Worm (Caenorhabditis elegans): Measurements from ENCODE around the gene unc-30.

Gene unc-30

ce11 chrIV:13089671-13090242 is 29.0 kb upstream of the unc-30 start:
- TF ChIP-seq nhr-27 (tag; optimal IDR thresholded peaks at IDR 0.05) = no peak
- no peak for TF ChIP-seq F49E8.2 (tag; optimal IDR thresholded peaks at IDR 0.05; ENCODE audit: insufficient read depth)
- TF ChIP-seq pha-4 (tag; optimal IDR thresholded peaks at IDR 0.05) = no peak
- no peak for TF ChIP-seq ztf-6 (GFP tag; IDR thresholded peaks at IDR 0.05)
- TF ChIP-seq B0336.3 (GFP tag; IDR thresholded peaks at IDR 0.05) = no peak
- no peak for TF ChIP-seq zim-3 (tag; optimal IDR thresholded peaks at IDR 0.05)
- TF ChIP-seq nhr-80 (tag; optimal IDR thresholded peaks at IDR 0.05) = no peak
- no peak for TF ChIP-seq B0019.2 (GFP tag; conservative IDR thresholded peaks at IDR 0.05)
- TF ChIP-seq tbp1 (GFP tag; optimal IDR thresholded peaks at IDR 0.05) = no peak
- no peak for TF ChIP-seq die-1 (tag; optimal IDR thresholded peaks at IDR 0.05)
- TF ChIP-seq pbrm-1 (GFP tag; IDR thresholded peaks at IDR 0.05) = 0 out of 2 replicates have a peak, but pooled peaks have one; percentile 19
- no peak for TF ChIP-seq F57A8.1 (GFP tag; optimal IDR thresholded peaks at IDR 0.05)
- peak; percentile 85 for TF ChIP-seq egrh-3 (GFP tag; IDR thresholded peaks at IDR 0.05)
- TF ChIP-seq bed-1 (GFP tag; IDR thresholded peaks at IDR 0.05) = no peak
- TF ChIP-seq repo-1 (tag; optimal IDR thresholded peaks at IDR 0.05) = no peak
- TF ChIP-seq B0035.1 (tag; optimal IDR thresholded peaks at IDR 0.05) = no peak
- no peak for TF ChIP-seq T07F8.4 (tag; optimal IDR thresholded peaks at IDR 0.05)
- no peak for TF ChIP-seq unc-130 (GFP tag; optimal IDR thresholded peaks at IDR 0.05)
- TF ChIP-seq cebp-2 (GFP tag; IDR thresholded peaks at IDR 0.05) = 0 out of 2 replicates have a peak, but pooled peaks have one; percentile 18
- no peak for TF ChIP-seq F22D6.2 (tag; optimal IDR thresholded peaks at IDR 0.05)
- TF ChIP-seq F57C9.4 (tag; optimal IDR thresholded peaks at IDR 0.05) = no peak
- no peak for TF ChIP-seq mes-4 (tag; optimal IDR thresholded peaks at IDR 0.05)
- TF ChIP-seq zfh-2 (GFP tag; conservative IDR thresholded peaks at IDR 0.05) = peak; percentile 92; the same call in 1 of the 2 replicates
- TF ChIP-seq hmg-20 (GFP tag; IDR thresholded peaks at IDR 0.05) = 0 out of 2 replicates have a peak, but pooled peaks have one; percentile 8
- no peak for TF ChIP-seq rcor-1 (GFP tag; IDR thresholded peaks at IDR 0.05)

- no peak for TF ChIP-seq F39B2.1 (GFP tag; IDR thresholded peaks at IDR 0.05)
These were observed 27.8 kb upstream of the unc-30 start, which contains the start of gene col-132 for ce11 chrIV:13090967-13091366. col-132 (minus strand) TSS chrIV:13091067.

- TF ChIP-seq lag-1 (GFP tag; IDR thresholded peaks at IDR 0.05) (no peak), lsy-27 (tag; optimal IDR thresholded peaks at IDR 0.05; ENCODE audit: borderline replicate concordance, insufficient read depth) (no peak), mcd-1 (GFP tag; IDR thresholded peaks at IDR 0.05) (peak; percentile 88), ZK185.1 (tag; optimal IDR thresholded peaks at IDR 0.05; ENCODE audit: poor library complexity, severe bottlenecking) (no peak), B0019.2 (GFP tag; conservative IDR thresholded peaks at IDR 0.05) (peak; percentile 69), ceh-91 (GFP tag; IDR thresholded peaks at IDR 0.05) (peak; percentile 82), tlf-1 (GFP tag; optimal IDR thresholded peaks at IDR 0.05) (peak; percentile 44), B0336.3 (GFP tag; IDR thresholded peaks at IDR 0.05) (0 out of 2 replicates have a peak, but pooled peaks have one; percentile 21), attf-5 (GFP tag; optimal IDR thresholded peaks at IDR 0.05) (peak; percentile 44), nhr-90 (tag; optimal IDR thresholded peaks at IDR 0.05) (no peak), tbp1 (GFP tag; optimal IDR thresholded peaks at IDR 0.05) (peak; percentile 47), hmg-1.2 (GFP tag; IDR thresholded peaks at IDR 0.05) (peak; percentile 53; the same call in 1 of the 2 replicates), F49E8.2 (tag; optimal IDR thresholded peaks at IDR 0.05; ENCODE audit: insufficient read depth) (peak; percentile 9), egl-44 (GFP tag; IDR thresholded peaks at IDR 0.05) (no peak), nhr-120 (GFP tag; IDR thresholded peaks at IDR 0.05) (no peak), dox-1 (GFP tag; IDR thresholded peaks at IDR 0.05) (peak; percentile 71), unc-130 (GFP tag; optimal IDR thresholded peaks at IDR 0.05) (peak; percentile 69), lin-35 (GFP tag; optimal IDR thresholded peaks at IDR 0.05) (peak in 2 of 3 experiments; percentile 1 to 86), efl-1 (GFP tag; optimal IDR thresholded peaks at IDR 0.05) (peak; percentile 98), aptf-3 (GFP tag; IDR thresholded peaks at IDR 0.05) (no peak), madf-8 (GFP tag; conservative IDR thresholded peaks at IDR 0.05) (peak; percentile 84), lsl-1 (GFP tag; optimal IDR thresholded peaks at IDR 0.05) (peak; percentile 74), Y53G8AR.9 (GFP tag; conservative IDR thresholded peaks at IDR 0.05) (0 out of 2 replicates have a peak, but pooled peaks have one; percentile 13), madf-3 (GFP tag; IDR thresholded peaks at IDR 0.05) (peak; percentile 72)
These were observed 25.1 kb upstream of the unc-30 start, which contains the start of the genes prcc-1 and C39E9.12 for ce11 chrIV:13093677-13094076. prcc-1 (minus strand) TSS chrIV:13093795. C39E9.12 (plus strand) TSS chrIV:13094007.

Data from whole organism, young adult.